Fruit fly (Drosophila melanogaster) whole organism, embryonic: ENCODE results near the gene CG42869.

Experiments used
- CG10565 ChIP-seq: fragments of 200-800 bp; sonication (Bioruptor generic); optimal IDR thresholded peaks from 3 replicates; lab custom pipeline; 2016; ENCODE audit warnings: missing biosample characterization, mild to moderate bottlenecking, missing genetic modification characterization
- CG15011 ChIP-seq: fragments of 200-800 bp; sonication (Bioruptor generic); optimal IDR thresholded peaks from 3 replicates; lab custom pipeline; 2018; ENCODE audit warnings: missing biosample characterization, mild to moderate bottlenecking, missing genetic modification characterization
- CG9932 ChIP-seq: fragments of 200-800 bp; sonication (Bioruptor generic); IDR thresholded peaks from 2 replicates; pipeline ENCODE4 v1.3.6; 2022; ENCODE audit warnings: missing biosample characterization, missing genetic modification characterization
- Dfd ChIP-seq, 2 experiments: fragments of >200 bp; optimal IDR thresholded peaks; 2 replicates each; lab custom pipeline; 2017; ENCODE audit warnings: missing biosample characterization in 2 of 2, missing genetic modification characterization in 2 of 2
- Dll ChIP-seq: fragments of 200-800 bp; sonication (Bioruptor generic); IDR thresholded peaks from 4 replicates; pipeline ENCODE4 v1.3.6; 2022; ENCODE audit warnings: missing biosample characterization, missing genetic modification characterization; ENCODE audit not compliant: partially characterized antibody
- klu ChIP-seq: fragments of 200-800 bp; sonication (Bioruptor generic); IDR thresholded peaks from 2 replicates; pipeline ENCODE4 v1.3.6; 2022; ENCODE audit warnings: missing biosample characterization, missing genetic modification characterization
- lmd ChIP-seq: fragments of 200-800 bp; sonication (Bioruptor generic); IDR thresholded peaks from 2 replicates; pipeline ENCODE4 v1.3.6; 2022; ENCODE audit warnings: missing biosample characterization, missing genetic modification characterization
- onecut ChIP-seq: fragments of 200-800 bp; sonication (Bioruptor generic); IDR thresholded peaks from 2 replicates; pipeline ENCODE4 v1.3.6; 2022; ENCODE audit warnings: missing biosample characterization, missing genetic modification characterization
- pum ChIP-seq: fragments of 200-800 bp; sonication (Bioruptor generic); optimal IDR thresholded peaks from 2 replicates; lab custom pipeline; 2016; ENCODE audit warnings: missing biosample characterization, missing genetic modification characterization
- slp2 ChIP-seq: fragments of 200-800 bp; sonication (Bioruptor generic); optimal IDR thresholded peaks from 2 replicates; lab custom pipeline; 2016; ENCODE audit warnings: missing biosample characterization, missing genetic modification characterization
- zf30C ChIP-seq: fragments of 200-800 bp; sonication (Bioruptor generic); optimal IDR thresholded peaks from 3 replicates; lab custom pipeline; 2018; ENCODE audit warnings: missing biosample characterization, mild to moderate bottlenecking, missing genetic modification characterization

dm6 chr3R:21722457-21722856 lies 14.2 kb downstream of the CG42869 start:
- no peak for TF ChIP-seq CG15011 (GFP tag; lab: Kevin White, UChicago)
- no peak for TF ChIP-seq CG9932 (GFP tag; lab: Robert Waterston, UW)
- TF ChIP-seq pum (GFP tag; lab: Kevin White, UChicago), result no peak
- no peak for TF ChIP-seq zf30C
- no peak for TF ChIP-seq Dll
- TF ChIP-seq klu (GFP tag; lab: Robert Waterston, UW), result no peak
- no peak for TF ChIP-seq onecut (GFP tag; lab: Robert Waterston, UW)
- no peak for TF ChIP-seq slp2 (GFP tag; lab: Kevin White, UChicago)
- TF ChIP-seq CG10565 (GFP tag; lab: Kevin White, UChicago), result no peak
- no peak for TF ChIP-seq lmd (GFP tag; lab: Robert Waterston, UW)
- no peak for TF ChIP-seq Dfd (GFP tag; optimal IDR thresholded peaks at IDR 0.05; lab: Kevin White, UChicago)
